Worm (Caenorhabditis elegans) whole organism, L3 larva: ENCODE measurements around the gene T05C12.15.

ENCODE experiments used
- R02D3.7 ChIP-seq: fragments of 150-350 bp; optimal IDR thresholded peaks from 2 replicates; lab custom pipeline; 2014; ENCODE audit warnings: missing biosample characterization, missing genetic modification characterization
- ZK546.5 ChIP-seq: sonication (generic microtip); optimal IDR thresholded peaks from 2 replicates; lab custom pipeline; 2017; ENCODE audit warnings: missing biosample characterization, missing genetic modification characterization
- ama-1 ChIP-seq: fragments of 150-350 bp; optimal IDR thresholded peaks from 2 replicates; lab custom pipeline; 2018
- ceh-28 ChIP-seq: fragments of 150-350 bp; optimal IDR thresholded peaks from 2 replicates; lab custom pipeline; 2014; ENCODE audit warnings: missing biosample characterization, missing genetic modification reagents, missing genetic modification characterization
- ceh-82 ChIP-seq: fragments of 150-350 bp; optimal IDR thresholded peaks from 2 replicates; lab custom pipeline; 2014; ENCODE audit warnings: missing biosample characterization, missing genetic modification characterization
- daf-12 ChIP-seq: fragments of 150-350 bp; optimal IDR thresholded peaks from 2 replicates; lab custom pipeline; 2014; ENCODE audit warnings: missing biosample characterization, missing genetic modification reagents, missing genetic modification characterization
- egl-27 ChIP-seq: sonication (generic microtip); optimal IDR thresholded peaks from 4 replicates; lab custom pipeline; 2017; ENCODE audit warnings: missing biosample characterization, missing genetic modification reagents, missing genetic modification characterization
- egl-5 ChIP-seq: fragments of 150-350 bp; optimal IDR thresholded peaks from 2 replicates; lab custom pipeline; 2017; ENCODE audit warnings: missing biosample characterization, missing genetic modification reagents, missing genetic modification characterization, inconsistent platforms
- elt-2 ChIP-seq: sonication (generic microtip); optimal IDR thresholded peaks from 2 replicates; lab custom pipeline; 2016; ENCODE audit warnings: missing genetic modification reagents, mild to moderate bottlenecking, missing genetic modification characterization, missing compliant biosample characterization
- elt-3 ChIP-seq, 3 experiments: fragments of 150-350 bp in 1 of 3; sonication (generic microtip) in 2 of 3; optimal IDR thresholded peaks; 2 replicates in 2 of 3; 4 replicates in 1 of 3; lab custom pipeline; 2014 to 2017; ENCODE audit warnings: missing biosample characterization in 3 of 3, missing genetic modification characterization in 3 of 3
- fkh-10 ChIP-seq: sonication (generic microtip); optimal IDR thresholded peaks from 2 replicates; lab custom pipeline; 2017; ENCODE audit warnings: missing biosample characterization, missing genetic modification reagents, missing genetic modification characterization
- hmg-11 ChIP-seq: sonication (generic microtip); optimal IDR thresholded peaks from 2 replicates; lab custom pipeline; 2016; ENCODE audit warnings: missing genetic modification characterization, missing compliant biosample characterization
- jun-1 ChIP-seq: fragments of 150-350 bp; optimal IDR thresholded peaks from 2 replicates; lab custom pipeline; 2014; ENCODE audit warnings: missing biosample characterization, missing genetic modification reagents, missing genetic modification characterization
- lin-15B ChIP-seq: fragments of 150-350 bp; optimal IDR thresholded peaks from 2 replicates; lab custom pipeline; 2014; ENCODE audit warnings: missing biosample characterization, missing genetic modification characterization
- lin-39 ChIP-seq: fragments of 150-350 bp; optimal IDR thresholded peaks from 2 replicates; lab custom pipeline; 2018; ENCODE audit warnings: missing biosample characterization, missing genetic modification reagents, missing genetic modification characterization
- nfya-1 ChIP-seq: sonication (generic microtip); optimal IDR thresholded peaks from 2 replicates; lab custom pipeline; 2017; ENCODE audit warnings: missing genetic modification characterization, mild to moderate bottlenecking, missing compliant biosample characterization, antibody characterized with exemption, moderate library complexity; ENCODE audit not compliant: insufficient read depth
- nhr-11 ChIP-seq: fragments of 150-350 bp; optimal IDR thresholded peaks from 2 replicates; lab custom pipeline; 2014; ENCODE audit warnings: missing biosample characterization, missing genetic modification characterization
- nhr-12 ChIP-seq: fragments of 150-350 bp; optimal IDR thresholded peaks from 2 replicates; lab custom pipeline; 2014; ENCODE audit warnings: missing biosample characterization, missing genetic modification characterization
- nhr-23 ChIP-seq: fragments of 150-350 bp; optimal IDR thresholded peaks from 2 replicates; lab custom pipeline; 2014; ENCODE audit warnings: missing biosample characterization, missing genetic modification reagents, missing genetic modification characterization
- nhr-237 ChIP-seq: fragments of 150-350 bp; optimal IDR thresholded peaks from 2 replicates; lab custom pipeline; 2014; ENCODE audit warnings: missing biosample characterization, missing genetic modification characterization
- nhr-25 ChIP-seq: sonication (generic microtip); optimal IDR thresholded peaks from 2 replicates; lab custom pipeline; 2017; ENCODE audit warnings: missing biosample characterization, missing genetic modification characterization
- nhr-28 ChIP-seq: fragments of 150-350 bp; optimal IDR thresholded peaks from 2 replicates; lab custom pipeline; 2014; ENCODE audit warnings: missing biosample characterization, missing genetic modification characterization
- nhr-43 ChIP-seq: sonication (generic microtip); optimal IDR thresholded peaks from 2 replicates; lab custom pipeline; 2016; ENCODE audit warnings: mild to moderate bottlenecking, missing genetic modification characterization, missing compliant biosample characterization; ENCODE audit not compliant: poor library complexity, severe bottlenecking
- pha-4 ChIP-seq: fragments of 150-350 bp; optimal IDR thresholded peaks from 2 replicates; lab custom pipeline; 2014; ENCODE audit warnings: missing biosample characterization, missing genetic modification reagents, missing genetic modification characterization
- pqm-1 ChIP-seq: fragments of 150-350 bp; optimal IDR thresholded peaks from 2 replicates; lab custom pipeline; 2017; ENCODE audit warnings: missing biosample characterization, missing genetic modification characterization, inconsistent platforms
- sea-2 ChIP-seq: fragments of 150-350 bp; sonication (generic microtip); optimal IDR thresholded peaks from 4 replicates; lab custom pipeline; 2014; ENCODE audit warnings: missing biosample characterization, missing genetic modification reagents, missing genetic modification characterization
- skn-1 ChIP-seq: fragments of 150-350 bp; optimal IDR thresholded peaks from 2 replicates; lab custom pipeline; 2014; ENCODE audit warnings: missing biosample characterization, missing genetic modification characterization
- snpc-4 ChIP-seq: fragments of 150-350 bp; optimal IDR thresholded peaks from 2 replicates; lab custom pipeline; 2014; ENCODE audit warnings: missing biosample characterization, missing genetic modification characterization
- tbx-2 ChIP-seq: sonication (generic microtip); optimal IDR thresholded peaks from 2 replicates; lab custom pipeline; 2016; ENCODE audit warnings: mild to moderate bottlenecking, missing genetic modification characterization, missing compliant biosample characterization
- unc-39 ChIP-seq: sonication (generic microtip); optimal IDR thresholded peaks from 4 replicates; lab custom pipeline; 2017; ENCODE audit warnings: missing biosample characterization, missing genetic modification characterization
- unc-62 ChIP-seq: fragments of 150-350 bp; sonication (generic microtip); optimal IDR thresholded peaks from 4 replicates; lab custom pipeline; 2014; ENCODE audit warnings: missing biosample characterization, missing genetic modification reagents, missing genetic modification characterization
- zag-1 ChIP-seq: fragments of 150-350 bp; optimal IDR thresholded peaks from 2 replicates; lab custom pipeline; 2014; ENCODE audit warnings: missing biosample characterization, missing genetic modification characterization

Gene T05C12.15

ce11 chrII:8143278-8143931, 26.0 kb upstream of the T05C12.15 start, which contains the start of the genes ints-11 and rpl-10:
Gene ints-11, minus strand, starts transcription at chrII:8143478.
Gene rpl-10, plus strand, starts transcription at chrII:8143881.
- TF ChIP-seq unc-62 (GFP tag; lab: Kevin White, UChicago) (no peak), egl-27 (tag; lab: Kevin White, UChicago) (no peak), lin-15B (tag; lab: Kevin White, UChicago) (peak; percentile 84), tbx-2 (tag; lab: Kevin White, UChicago) (no peak), pha-4 (tag; lab: Kevin White, UChicago) (peak; percentile 81), unc-39 (tag; lab: Kevin White, UChicago) (no peak), jun-1 (no peak), elt-2 (tag; lab: Kevin White, UChicago) (peak; percentile 31), snpc-4 (tag; lab: Kevin White, UChicago) (peak; percentile 23), pqm-1 (tag; lab: Kevin White, UChicago) (no peak), nfya-1 (peak; percentile 86), ama-1 (no peak), elt-3 (tag; optimal IDR thresholded peaks at IDR 0.05; lab: Kevin White, UChicago) (no peak), nhr-25 (peak; percentile 45), skn-1 (tag; lab: Kevin White, UChicago) (no peak), hmg-11 (tag; lab: Kevin White, UChicago) (peak; percentile 44), nhr-43 (no peak), lin-39 (tag; lab: Kevin White, UChicago) (peak; percentile 29), nhr-23 (tag; lab: Kevin White, UChicago) (peak; percentile 71), nhr-28 (tag; lab: Kevin White, UChicago) (no peak), ceh-82 (tag; lab: Kevin White, UChicago) (no peak), egl-5 (no peak)

ce11 chrII:8144543-8144942, 24.8 kb upstream of the T05C12.15 start, which contains the start of gene F10B5.2:
Gene F10B5.2, plus strand, starts transcription at chrII:8144762.
- TF ChIP-seq ceh-28 (no peak), daf-12 (tag; lab: Kevin White, UChicago) (no peak), nhr-237 (tag; lab: Kevin White, UChicago) (no peak), nhr-12 (tag; lab: Kevin White, UChicago) (no peak), sea-2 (GFP tag; lab: Kevin White, UChicago) (no peak)

- no peak for TF ChIP-seq pqm-1 (tag; lab: Kevin White, UChicago)
- TF ChIP-seq daf-12 (tag; lab: Kevin White, UChicago) = no peak
- no peak for TF ChIP-seq sea-2 (GFP tag; lab: Kevin White, UChicago)
- no peak for TF ChIP-seq zag-1
- TF ChIP-seq snpc-4 (tag; lab: Kevin White, UChicago) = no peak
- no peak for TF ChIP-seq unc-62 (GFP tag; lab: Kevin White, UChicago)
Observed at ce11 chrII:8149930-8150329, 19.5 kb upstream of the T05C12.15 start, which contains the start of gene F10B5.3. Gene F10B5.3, minus strand, starts transcription at chrII:8150030.

ce11 chrII:8152711-8153325, 16.6 kb upstream of the T05C12.15 start:
- no peak for TF ChIP-seq ceh-82 (tag; lab: Kevin White, UChicago)
- TF ChIP-seq ZK546.5 (tag; lab: Kevin White, UChicago) = no peak
- TF ChIP-seq nhr-11 (tag; lab: Kevin White, UChicago) = no peak
- peak; percentile 37 for TF ChIP-seq fkh-10
- TF ChIP-seq R02D3.7 (tag; lab: Kevin White, UChicago) = no peak
- TF ChIP-seq nhr-28 (tag; lab: Kevin White, UChicago) = no peak
- peak; percentile 60 for TF ChIP-seq pha-4 (tag; lab: Kevin White, UChicago)
- TF ChIP-seq, all 47 proteins: peak for 2

ce11 chrII:8156845-8157373, 12.5 kb upstream of the T05C12.15 start, which contains the start of the genes tub-1 and tmem-138:
Gene tub-1, minus strand, starts transcription at chrII:8156945.
Gene tmem-138, plus strand, starts transcription at chrII:8157323.
- TF ChIP-seq nhr-11 (tag; lab: Kevin White, UChicago) (peak; percentile 44), daf-12 (tag; lab: Kevin White, UChicago) (no peak)
